Worm (Caenorhabditis elegans): ENCODE measurements around the gene ubc-22.

The ubc-22 gene

ce11 chrX:8890251-8890755 is 21.3 kb upstream of the ubc-22 start:
- TF ChIP-seq nhr-12 (tag; optimal IDR thresholded peaks at IDR 0.05) (no peak), unc-39 (tag; optimal IDR thresholded peaks at IDR 0.05) (no peak), C34F6.9 (tag; optimal IDR thresholded peaks at IDR 0.05) (no peak), ZK546.5 (tag; optimal IDR thresholded peaks at IDR 0.05) (no peak), blmp-1 (tag; optimal IDR thresholded peaks at IDR 0.05; ENCODE audit: insufficient read depth) (no peak), ceh-82 (tag; optimal IDR thresholded peaks at IDR 0.05) (no peak), sma-9 (GFP tag; optimal IDR thresholded peaks at IDR 0.05) (no peak), sma-9 (tag; optimal IDR thresholded peaks at IDR 0.05) (no peak), crh-2 (tag; optimal IDR thresholded peaks at IDR 0.05) (no peak), mdl-1 (tag; optimal IDR thresholded peaks at IDR 0.05) (no peak), sma-3 (GFP tag; optimal IDR thresholded peaks at IDR 0.05) (no peak), dmd-4 (tag; optimal IDR thresholded peaks at IDR 0.05) (no peak), ceh-16 (tag; optimal IDR thresholded peaks at IDR 0.05) (no peak), nhr-6 (tag; optimal IDR thresholded peaks at IDR 0.05) (no peak), nhr-21 (tag; optimal IDR thresholded peaks at IDR 0.05) (no peak)

ce11 chrX:8888835-8889234 is 19.9 kb upstream of the ubc-22 start:
- TF ChIP-seq ztf-11 (tag; optimal IDR thresholded peaks at IDR 0.05) (no peak), unc-55 (GFP tag; optimal IDR thresholded peaks at IDR 0.05) (peak; percentile 26), sma-9 (GFP tag; optimal IDR thresholded peaks at IDR 0.05) (no peak), sma-9 (tag; optimal IDR thresholded peaks at IDR 0.05) (no peak)

- TF ChIP-seq elt-3 (tag; optimal IDR thresholded peaks at IDR 0.05) (no peak), blmp-1 (tag; optimal IDR thresholded peaks at IDR 0.05; ENCODE audit: insufficient read depth) (peak; percentile 87), nhr-25 (tag; optimal IDR thresholded peaks at IDR 0.05) (peak; percentile 59)
Observed at ce11 chrX:8882162-8882561, 13.2 kb upstream of the ubc-22 start.

ce11 chrX:8879349-8879748 is 10.4 kb upstream of the ubc-22 start, which contains the start of gene C06E2.2:
TSS of gene C06E2.2 (plus strand) at chrX:8879649.
- no peak for TF ChIP-seq nhr-6 (tag; optimal IDR thresholded peaks at IDR 0.05)
- no peak for TF ChIP-seq elt-1 (tag; optimal IDR thresholded peaks at IDR 0.05)
- no peak for TF ChIP-seq R02D3.7 (tag; optimal IDR thresholded peaks at IDR 0.05)

- no peak for TF ChIP-seq ceh-82 (tag; optimal IDR thresholded peaks at IDR 0.05)
- no peak for TF ChIP-seq sma-9 (GFP tag; optimal IDR thresholded peaks at IDR 0.05)
- no peak for TF ChIP-seq sma-9 (tag; optimal IDR thresholded peaks at IDR 0.05)
- TF ChIP-seq sma-3 (GFP tag; optimal IDR thresholded peaks at IDR 0.05): no peak
- no peak for TF ChIP-seq nhr-237 (tag; optimal IDR thresholded peaks at IDR 0.05)
- TF ChIP-seq ztf-11 (tag; optimal IDR thresholded peaks at IDR 0.05): no peak
- TF ChIP-seq lin-11 (tag; optimal IDR thresholded peaks at IDR 0.05): no peak
- TF ChIP-seq unc-55 (GFP tag; optimal IDR thresholded peaks at IDR 0.05): no peak
- no peak for TF ChIP-seq crh-2 (tag; optimal IDR thresholded peaks at IDR 0.05)
- no peak for TF ChIP-seq F13H6.1 (tag; optimal IDR thresholded peaks at IDR 0.05)
- no peak for TF ChIP-seq ama-1 (optimal IDR thresholded peaks at IDR 0.05)
Observed at ce11 chrX:8878709-8879108, 9.7 kb upstream of the ubc-22 start.

ce11 chrX:8877162-8877561 is 8.2 kb upstream of the ubc-22 start:
- TF ChIP-seq dmd-4 (tag; optimal IDR thresholded peaks at IDR 0.05) (no peak), mbf-1 (tag; optimal IDR thresholded peaks at IDR 0.05) (no peak), ceh-16 (tag; optimal IDR thresholded peaks at IDR 0.05) (peak; percentile 3), ztf-1 (GFP tag; conservative IDR thresholded peaks at IDR 0.05) (no peak), unc-39 (tag; optimal IDR thresholded peaks at IDR 0.05) (no peak), gmeb-1 (tag; optimal IDR thresholded peaks at IDR 0.05) (no peak), lin-13 (GFP tag; optimal IDR thresholded peaks at IDR 0.05) (no peak), unc-55 (GFP tag; optimal IDR thresholded peaks at IDR 0.05) (no peak), fos-1 (tag; optimal IDR thresholded peaks at IDR 0.05) (no peak), lin-39 (tag; optimal IDR thresholded peaks at IDR 0.05) (no peak), crh-2 (tag; optimal IDR thresholded peaks at IDR 0.05) (peak; percentile 13), unc-62 (GFP tag; optimal IDR thresholded peaks at IDR 0.05) (no peak), lin-11 (tag; optimal IDR thresholded peaks at IDR 0.05) (no peak), ztf-4 (tag; optimal IDR thresholded peaks at IDR 0.05) (no peak), nhr-21 (tag; optimal IDR thresholded peaks at IDR 0.05) (no peak), nhr-25 (tag; optimal IDR thresholded peaks at IDR 0.05) (no peak), nhr-6 (tag; optimal IDR thresholded peaks at IDR 0.05) (no peak), sma-3 (GFP tag; optimal IDR thresholded peaks at IDR 0.05) (peak; percentile 16), mab-5 (tag; optimal IDR thresholded peaks at IDR 0.05) (no peak), nhr-10 (tag; optimal IDR thresholded peaks at IDR 0.05) (no peak), peb-1 (tag; optimal IDR thresholded peaks at IDR 0.05) (no peak), blmp-1 (tag; optimal IDR thresholded peaks at IDR 0.05; ENCODE audit: insufficient read depth) (no peak), sma-9 (GFP tag; optimal IDR thresholded peaks at IDR 0.05) (peak; percentile 2), sma-9 (tag; optimal IDR thresholded peaks at IDR 0.05) (no peak), sem-4 (tag; optimal IDR thresholded peaks at IDR 0.05) (no peak), snpc-4 (tag; optimal IDR thresholded peaks at IDR 0.05) (no peak), nhr-129 (tag; optimal IDR thresholded peaks at IDR 0.05) (no peak), R02D3.7 (tag; optimal IDR thresholded peaks at IDR 0.05) (no peak), C34F6.9 (tag; optimal IDR thresholded peaks at IDR 0.05) (no peak)

All from whole organism, L2 larva.